Fruit fly (Drosophila melanogaster) whole organism, adult: ENCODE data around the gene CG7332.

Experiments used
- CG14711 ChIP-seq: fragments of 200-800 bp; sonication (Bioruptor generic); optimal IDR thresholded peaks from 2 replicates; lab custom pipeline; 2018; ENCODE audit warnings: missing biosample characterization, mild to moderate bottlenecking, missing genetic modification characterization, moderate library complexity
- CG5204 ChIP-seq: fragments of 200-800 bp; sonication (Bioruptor generic); optimal IDR thresholded peaks from 2 replicates; lab custom pipeline; 2016; ENCODE audit warnings: missing biosample characterization, missing genetic modification characterization
- CG7045 ChIP-seq: fragments of 200-800 bp; sonication (Bioruptor generic); optimal IDR thresholded peaks from 2 replicates; lab custom pipeline; 2017; ENCODE audit warnings: missing biosample characterization, mild to moderate bottlenecking, missing genetic modification characterization
- Clk ChIP-seq: fragments of 200-800 bp; sonication (Bioruptor generic); optimal IDR thresholded peaks from 2 replicates; lab custom pipeline; 2017; ENCODE audit warnings: missing biosample characterization, missing genetic modification characterization
- bab1 ChIP-seq: fragments of 200-800 bp; sonication (Bioruptor generic); optimal IDR thresholded peaks from 3 replicates; lab custom pipeline; 2019; ENCODE audit warnings: missing biosample characterization, mild to moderate bottlenecking, missing genetic modification characterization, moderate library complexity
- cnc ChIP-seq, 2 experiments: fragments of >200 bp; optimal IDR thresholded peaks; 2 replicates each; lab custom pipeline; 2017
- kay ChIP-seq: fragments of 200-800 bp; sonication (Bioruptor generic); peaks from one replicate; lab custom pipeline; 2016; ENCODE audit warnings: missing biosample characterization, missing genetic modification characterization, borderline replicate concordance
- toe ChIP-seq: fragments of 200-800 bp; sonication (Bioruptor generic); optimal IDR thresholded peaks from 2 replicates; lab custom pipeline; 2016; ENCODE audit warnings: missing biosample characterization, missing genetic modification characterization

DNA sequence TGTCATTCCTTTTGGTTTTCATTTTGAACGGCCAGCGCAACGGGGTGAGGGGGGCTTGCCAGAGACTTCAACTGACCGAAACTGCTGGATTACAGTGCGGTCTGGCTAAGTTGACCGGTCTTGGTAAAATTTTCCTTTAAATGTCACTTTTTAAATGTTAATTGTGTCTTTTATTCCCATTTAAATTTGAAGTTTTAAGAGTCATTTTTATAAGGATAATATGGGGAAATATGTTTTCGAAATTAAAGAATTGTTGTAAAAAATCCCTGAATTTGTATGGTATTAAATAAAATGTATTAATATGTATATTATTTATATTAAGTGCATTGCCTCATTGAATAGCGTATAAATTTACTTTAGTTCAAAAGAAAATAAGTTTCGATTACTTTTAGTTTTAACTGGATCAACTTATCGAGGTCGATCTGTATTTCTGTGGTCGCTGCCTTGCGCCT is 44.3 kb downstream of the CG7332 start:
- TF ChIP-seq CG14711 (tag; lab: Kevin White, UChicago) (no peak), Clk (GFP tag; lab: Kevin White, UChicago) (no peak), cnc (optimal IDR thresholded peaks at IDR 0.05; lab: Kevin White, UChicago) (no peak), CG5204 (GFP tag; lab: Kevin White, UChicago) (no peak), bab1 (no peak), CG7045 (GFP tag; lab: Kevin White, UChicago) (no peak), toe (GFP tag; lab: Kevin White, UChicago) (no peak), kay (GFP tag; lab: Kevin White, UChicago) (no peak)
